Worm (Caenorhabditis elegans) whole organism, L4 larva: ENCODE results near the gene F55A11.8.

Source experiments
- F37D6.2 ChIP-seq: sonication (generic microtip); optimal IDR thresholded peaks from 2 replicates; lab custom pipeline; 2016; ENCODE audit warnings: mild to moderate bottlenecking, missing genetic modification characterization, missing compliant biosample characterization
- F44E2.7 ChIP-seq: fragments of 200-800 bp; sonication (Bioruptor generic); IDR thresholded peaks from 2 replicates; pipeline ENCODE4 v2.1.2; 2022; ENCODE audit warnings: missing genetic modification characterization, missing compliant biosample characterization
- R02D3.7 ChIP-seq: fragments of 150-350 bp; sonication (generic microtip); optimal IDR thresholded peaks from 3 replicates; lab custom pipeline; 2014; ENCODE audit warnings: missing biosample characterization, missing genetic modification characterization
- T20F7.1 ChIP-seq: fragments of 200-800 bp; sonication (Bioruptor generic); optimal IDR thresholded peaks from 2 replicates; lab custom pipeline; 2018; ENCODE audit warnings: mild to moderate bottlenecking, missing genetic modification characterization, missing compliant biosample characterization
- T26A8.4 ChIP-seq: fragments of 200-800 bp; sonication (Bioruptor generic); IDR thresholded peaks from 2 replicates; pipeline ENCODE4 v1.3.6; 2022; ENCODE audit warnings: missing genetic modification characterization, missing compliant biosample characterization
- Y48G9A.11 ChIP-seq: fragments of 200-800 bp; sonication (Bioruptor generic); IDR thresholded peaks from 2 replicates; pipeline ENCODE4 v1.3.6; 2022; ENCODE audit warnings: missing genetic modification reagents, missing genetic modification characterization, missing compliant biosample characterization
- ZK546.5 ChIP-seq, 2 experiments: sonication (generic microtip); optimal IDR thresholded peaks; 2 replicates each; lab custom pipeline; 2017; ENCODE audit warnings: missing biosample characterization in 2 of 2, missing genetic modification characterization in 2 of 2
- aha-1 ChIP-seq: fragments of 150-350 bp; peaks from one replicate; lab custom pipeline; 2014; ENCODE audit warnings: missing biosample characterization, missing genetic modification characterization
- ama-1 ChIP-seq: fragments of 150-350 bp; optimal IDR thresholded peaks from 2 replicates; lab custom pipeline; 2014; ENCODE audit warnings: inconsistent platforms, mixed read lengths
- ceh-20 ChIP-seq: fragments of 200-800 bp; sonication (Bioruptor generic); IDR thresholded peaks from 2 replicates; pipeline ENCODE4 v1.3.6; 2022; ENCODE audit warnings: missing genetic modification reagents, missing genetic modification characterization, missing compliant biosample characterization
- ceh-28 ChIP-seq: fragments of 150-350 bp; optimal IDR thresholded peaks from 2 replicates; lab custom pipeline; 2014; ENCODE audit warnings: missing biosample characterization, missing genetic modification reagents, missing genetic modification characterization
- ctbp-1 ChIP-seq: fragments of 200-800 bp; sonication (Bioruptor generic); IDR thresholded peaks from 2 replicates; pipeline ENCODE4 v1.3.6; 2022; ENCODE audit warnings: missing genetic modification reagents, missing genetic modification characterization, missing compliant biosample characterization
- daf-12 ChIP-seq: fragments of 150-350 bp; optimal IDR thresholded peaks from 2 replicates; lab custom pipeline; 2014; ENCODE audit warnings: missing biosample characterization, missing genetic modification reagents, missing genetic modification characterization
- daf-16 ChIP-seq, 3 experiments: sonication (generic microtip); optimal IDR thresholded peaks; 2 replicates each; lab custom pipeline; 2016 to 2017; ENCODE audit warnings: missing genetic modification characterization in 3 of 3, missing genetic modification reagents in 3 of 3, mild to moderate bottlenecking in 2 of 3, missing compliant biosample characterization in 2 of 3, missing biosample characterization in 1 of 3, moderate library complexity in 1 of 3
- daf-19 ChIP-seq: fragments of 200-800 bp; sonication (Bioruptor generic); conservative IDR thresholded peaks from 2 replicates; pipeline ENCODE4 v1.3.6; 2022; ENCODE audit warnings: missing genetic modification characterization, missing compliant biosample characterization
- daf-8 ChIP-seq: fragments of 200-800 bp; sonication (Bioruptor generic); IDR thresholded peaks from 2 replicates; pipeline ENCODE4 v1.3.6; 2022; ENCODE audit warnings: missing genetic modification characterization, missing compliant biosample characterization
- dmd-6 ChIP-seq: fragments of 200-800 bp; sonication (Bioruptor generic); IDR thresholded peaks from 2 replicates; pipeline ENCODE4 v1.3.6; 2022; ENCODE audit warnings: missing genetic modification reagents, missing genetic modification characterization, missing compliant biosample characterization
- dve-1 ChIP-seq: sonication (generic microtip); optimal IDR thresholded peaks from 2 replicates; lab custom pipeline; 2017; ENCODE audit warnings: antibody characterized with exemption, mild to moderate bottlenecking, missing genetic modification characterization, missing compliant biosample characterization; ENCODE audit not compliant: insufficient read depth
- gei-8 ChIP-seq: fragments of 200-800 bp; sonication (Bioruptor generic); optimal IDR thresholded peaks from 2 replicates; lab custom pipeline; 2018; ENCODE audit warnings: mild to moderate bottlenecking, missing genetic modification characterization, missing compliant biosample characterization
- hif-1 ChIP-seq, 2 experiments: sonication (generic microtip); optimal IDR thresholded peaks; 2 replicates each; lab custom pipeline; 2016 to 2017; ENCODE audit warnings: missing compliant biosample characterization in 2 of 2, missing genetic modification characterization in 2 of 2, missing genetic modification reagents in 2 of 2, missing genotype in 2 of 2, mild to moderate bottlenecking in 1 of 2
- hlh-11 ChIP-seq: fragments of 200-800 bp; sonication (Bioruptor generic); optimal IDR thresholded peaks from 2 replicates; lab custom pipeline; 2018; ENCODE audit warnings: mild to moderate bottlenecking, missing genetic modification characterization, missing compliant biosample characterization
- hlh-30 ChIP-seq: sonication (generic microtip); optimal IDR thresholded peaks from 2 replicates; lab custom pipeline; 2017; ENCODE audit warnings: antibody characterized with exemption, mild to moderate bottlenecking, missing genetic modification characterization, missing compliant biosample characterization; ENCODE audit not compliant: insufficient read depth
- jun-1 ChIP-seq: fragments of 150-350 bp; optimal IDR thresholded peaks from 2 replicates; lab custom pipeline; 2014; ENCODE audit warnings: missing biosample characterization, missing genetic modification reagents, missing genetic modification characterization
- lim-7 ChIP-seq: fragments of 200-800 bp; sonication (Bioruptor generic); IDR thresholded peaks from 2 replicates; pipeline ENCODE4 v1.3.6; 2022; ENCODE audit warnings: missing genetic modification characterization, missing compliant biosample characterization
- lin-1 ChIP-seq: fragments of 200-800 bp; sonication (Bioruptor generic); IDR thresholded peaks from 2 replicates; pipeline ENCODE4 v1.3.6; 2022; ENCODE audit warnings: missing genetic modification reagents, missing genetic modification characterization, missing compliant biosample characterization
- madf-9 ChIP-seq: fragments of 200-800 bp; sonication (Bioruptor generic); conservative IDR thresholded peaks from 2 replicates; pipeline ENCODE4 v1.3.6; 2022; ENCODE audit warnings: missing genetic modification reagents, missing genetic modification characterization, missing compliant biosample characterization
- mdt-29 ChIP-seq: fragments of 200-800 bp; sonication (Bioruptor generic); IDR thresholded peaks from 2 replicates; pipeline ENCODE4 v1.3.6; 2022; ENCODE audit warnings: missing genetic modification reagents, missing genetic modification characterization, missing compliant biosample characterization
- mep-1 ChIP-seq: fragments of 150-350 bp; sonication (generic microtip); optimal IDR thresholded peaks from 3 replicates; lab custom pipeline; 2014; ENCODE audit warnings: missing biosample characterization, missing genetic modification characterization
- mes-2 ChIP-seq: sonication (generic microtip); optimal IDR thresholded peaks from 2 replicates; lab custom pipeline; 2016; ENCODE audit warnings: missing genotype, mild to moderate bottlenecking, missing genetic modification characterization, missing compliant biosample characterization; ENCODE audit not compliant: poor library complexity, severe bottlenecking
- nhr-10 ChIP-seq: fragments of 150-350 bp; optimal IDR thresholded peaks from 2 replicates; lab custom pipeline; 2014; ENCODE audit warnings: missing biosample characterization, missing genetic modification characterization
- nhr-111 ChIP-seq: fragments of 200-800 bp; sonication (Bioruptor generic); optimal IDR thresholded peaks from 2 replicates; lab custom pipeline; 2018; ENCODE audit warnings: mild to moderate bottlenecking, missing genetic modification characterization, missing compliant biosample characterization
- nhr-28 ChIP-seq: fragments of 150-350 bp; optimal IDR thresholded peaks from 2 replicates; lab custom pipeline; 2014; ENCODE audit warnings: missing biosample characterization, missing genetic modification characterization
- nhr-42 ChIP-seq: fragments of 200-800 bp; sonication (Bioruptor generic); IDR thresholded peaks from 2 replicates; pipeline ENCODE4 v1.3.6; 2022; ENCODE audit warnings: missing genetic modification characterization, missing compliant biosample characterization
- nhr-48 ChIP-seq: sonication (generic microtip); optimal IDR thresholded peaks from 2 replicates; lab custom pipeline; 2016; ENCODE audit warnings: mild to moderate bottlenecking, missing genetic modification characterization, missing compliant biosample characterization
- nhr-6 ChIP-seq: fragments of 150-350 bp; optimal IDR thresholded peaks from 2 replicates; lab custom pipeline; 2014; ENCODE audit warnings: missing biosample characterization, missing genetic modification characterization
- nhr-76 ChIP-seq: fragments of 150-350 bp; optimal IDR thresholded peaks from 2 replicates; lab custom pipeline; 2014; ENCODE audit warnings: missing biosample characterization, missing genetic modification characterization
- nhr-77 ChIP-seq: fragments of 150-350 bp; optimal IDR thresholded peaks from 2 replicates; lab custom pipeline; 2014; ENCODE audit warnings: missing biosample characterization, missing genetic modification characterization
- php-3 ChIP-seq: fragments of 200-800 bp; sonication (Bioruptor generic); IDR thresholded peaks from 2 replicates; pipeline ENCODE4 v1.3.6; 2022; ENCODE audit warnings: missing genetic modification reagents, missing genetic modification characterization, missing compliant biosample characterization
- pqm-1 ChIP-seq: sonication (generic microtip); optimal IDR thresholded peaks from 2 replicates; lab custom pipeline; 2017; ENCODE audit warnings: missing biosample characterization, missing genetic modification characterization
- saeg-2 ChIP-seq: fragments of 200-800 bp; sonication (Bioruptor generic); IDR thresholded peaks from 2 replicates; pipeline ENCODE4 v1.3.6; 2022; ENCODE audit warnings: missing genetic modification reagents, missing genetic modification characterization, missing compliant biosample characterization
- sdz-12 ChIP-seq: fragments of 200-800 bp; sonication (Bioruptor generic); optimal IDR thresholded peaks from 2 replicates; lab custom pipeline; 2018; ENCODE audit warnings: mild to moderate bottlenecking, missing genetic modification characterization, missing compliant biosample characterization
- snpc-1.2 ChIP-seq: fragments of 200-800 bp; sonication (Bioruptor generic); IDR thresholded peaks from 2 replicates; pipeline ENCODE4 v1.3.6; 2022; ENCODE audit warnings: missing genetic modification reagents, missing genetic modification characterization, missing compliant biosample characterization
- tra-1 ChIP-seq: fragments of 200-800 bp; sonication (Bioruptor generic); IDR thresholded peaks from 2 replicates; pipeline ENCODE4 v1.3.6; 2022; ENCODE audit warnings: missing genetic modification reagents, missing genetic modification characterization, missing compliant biosample characterization
- unc-62 ChIP-seq, 3 experiments: fragments of 150-350 bp in 1 of 3; sonication (generic microtip); optimal IDR thresholded peaks in 2 of 3; peaks in 1 of 3; 1 replicate in 1 of 3; 2 replicates in 2 of 3; lab custom pipeline; 2014 to 2017; ENCODE audit warnings: missing biosample characterization in 3 of 3, missing genetic modification characterization in 3 of 3, missing genetic modification reagents in 3 of 3, missing genotype in 1 of 3
- zfp-2 ChIP-seq: sonication (generic microtip); optimal IDR thresholded peaks from 2 replicates; lab custom pipeline; 2016; ENCODE audit warnings: mild to moderate bottlenecking, missing genetic modification characterization, missing compliant biosample characterization
- zfp-3 ChIP-seq: fragments of 200-800 bp; sonication (Bioruptor generic); conservative IDR thresholded peaks from 2 replicates; pipeline ENCODE4 v1.3.6; 2022; ENCODE audit warnings: missing genetic modification reagents, missing genetic modification characterization, missing compliant biosample characterization
- zip-11 ChIP-seq: fragments of 200-800 bp; sonication (Bioruptor generic); IDR thresholded peaks from 2 replicates; pipeline ENCODE4 v1.3.6; 2022; ENCODE audit warnings: missing genetic modification characterization, missing compliant biosample characterization
- ztf-7 ChIP-seq: fragments of 150-350 bp; optimal IDR thresholded peaks from 2 replicates; lab custom pipeline; 2014; ENCODE audit warnings: missing biosample characterization, missing genetic modification characterization

F55A11.8 gene

ce11 chrV:11820551-11820950 lies 32.6 kb downstream of the F55A11.8 start:
- TF ChIP-seq nhr-48 (tag; lab: Kevin White, UChicago), result no peak
- no peak for TF ChIP-seq zfp-2 (tag; lab: Kevin White, UChicago)
- no peak for TF ChIP-seq nhr-76
- peak; percentile 54 for TF ChIP-seq pqm-1 (tag; lab: Kevin White, UChicago)
- TF ChIP-seq jun-1, result no peak
- TF ChIP-seq mep-1 (tag; lab: Kevin White, UChicago), result no peak
- no peak for TF ChIP-seq ZK546.5 (tag; optimal IDR thresholded peaks at IDR 0.05; lab: Kevin White, UChicago)
- no peak; the same call in 1 of the 2 replicates for TF ChIP-seq T26A8.4
- TF ChIP-seq php-3, result no peak
- TF ChIP-seq daf-12, result no peak
- no peak for TF ChIP-seq daf-19 (GFP tag; lab: Robert Waterston, UW)
- TF ChIP-seq hif-1 (tag; optimal IDR thresholded peaks at IDR 0.05; lab: Kevin White, UChicago), result no peak
- no peak for TF ChIP-seq F44E2.7 (GFP tag; lab: Robert Waterston, UW)
- TF ChIP-seq dve-1, result peak; percentile 32
- TF ChIP-seq nhr-28, result peak; percentile 68
- no peak for TF ChIP-seq daf-16 (GFP tag; optimal IDR thresholded peaks at IDR 0.05; lab: Kevin White, UChicago)
- peak; percentile 23 for TF ChIP-seq daf-16 (tag; optimal IDR thresholded peaks at IDR 0.05; lab: Kevin White, UChicago)
- TF ChIP-seq R02D3.7, result no peak
- TF ChIP-seq gei-8 (GFP tag; lab: Kevin White, UChicago), result no peak
- TF ChIP-seq snpc-1.2 (GFP tag; lab: Robert Waterston, UW), result no peak
- no peak for TF ChIP-seq ztf-7
- TF ChIP-seq T20F7.1 (GFP tag; lab: Kevin White, UChicago), result no peak
- TF ChIP-seq ceh-28 (tag; lab: Kevin White, UChicago), result no peak
- no peak for TF ChIP-seq unc-62 (GFP tag; optimal IDR thresholded peaks at IDR 0.05 in 1 of 2; lab: Kevin White, UChicago)
- no peak for TF ChIP-seq unc-62 (tag; optimal IDR thresholded peaks at IDR 0.05; lab: Kevin White, UChicago)
- TF ChIP-seq F37D6.2 (tag; lab: Kevin White, UChicago), result no peak
- no peak for TF ChIP-seq nhr-10
- no peak for TF ChIP-seq nhr-6 (tag; lab: Kevin White, UChicago)
- TF ChIP-seq hlh-11, result peak; percentile 35
- no peak for TF ChIP-seq madf-9 (GFP tag; lab: Robert Waterston, UW)
- no peak for TF ChIP-seq ama-1 (lab: Kevin White, UChicago)
- no peak for TF ChIP-seq mes-2
- no peak for TF ChIP-seq nhr-111 (GFP tag; lab: Kevin White, UChicago)
- TF ChIP-seq dmd-6 (GFP tag; lab: Robert Waterston, UW), result peak; percentile 57
- TF ChIP-seq Y48G9A.11 (GFP tag; lab: Robert Waterston, UW), result no peak
- TF ChIP-seq ceh-20 (GFP tag; lab: Robert Waterston, UW), result no peak
- no peak for TF ChIP-seq ctbp-1 (GFP tag; lab: Robert Waterston, UW)
- TF ChIP-seq nhr-77 (tag; lab: Kevin White, UChicago), result peak; percentile 28
- TF ChIP-seq saeg-2, result no peak
- no peak for TF ChIP-seq lim-7 (GFP tag; lab: Robert Waterston, UW)
- no peak for TF ChIP-seq hlh-30 (tag; lab: Kevin White, UChicago)
- peak; percentile 96 for TF ChIP-seq aha-1
- TF ChIP-seq daf-8 (GFP tag; lab: Robert Waterston, UW), result no peak
- no peak for TF ChIP-seq zip-11 (GFP tag; lab: Robert Waterston, UW)
- TF ChIP-seq lin-1 (GFP tag; lab: Robert Waterston, UW), result no peak
- TF ChIP-seq mdt-29 (GFP tag; lab: Robert Waterston, UW), result peak; percentile 43; the same call in 1 of the 2 replicates
- no peak for TF ChIP-seq nhr-42 (GFP tag; lab: Robert Waterston, UW)
- no peak for TF ChIP-seq sdz-12 (GFP tag; lab: Kevin White, UChicago)
- no peak for TF ChIP-seq tra-1 (GFP tag; lab: Robert Waterston, UW)
- 0 out of 2 replicates have a peak, but pooled peaks have one; percentile 31 for TF ChIP-seq zfp-3 (GFP tag; lab: Robert Waterston, UW)
